In genomic region chr3R:5393742-5394391, dm6 we compare ENCODE assay signal across 5 fruit fly cellular contexts.
TF ChIP-seq lines count a peak whose summit lies in the region.

Gene CG1172 (plus strand): TSS chr3R:5393922.

- peak; percentile 7 for TF ChIP-seq CTCF in whole organism, embryonic (GFP tag; optimal IDR thresholded peaks at IDR 0.05; lab: Kevin White, UChicago)

TF ChIP-seq in whole organism, adult, 20 proteins besides CTCF, POLR2A, EP300 and RAD21:
- TF ChIP-seq pad (GFP tag; optimal IDR thresholded peaks at IDR 0.05; lab: Kevin White, UChicago), result peak; percentile 6
- TF ChIP-seq bab1 (GFP tag; optimal IDR thresholded peaks at IDR 0.05; lab: Kevin White, UChicago), result peak; percentile 56
- no peak for TF ChIP-seq ovo (GFP tag; optimal IDR thresholded peaks at IDR 0.05; lab: Kevin White, UChicago)

TF ChIP-seq in whole organism, embryonic, 481 proteins besides CTCF, POLR2A, EP300 and RAD21 (continues in another document):
- TF ChIP-seq CG4617 (GFP tag; optimal IDR thresholded peaks at IDR 0.05; lab: Kevin White, UChicago; ENCODE audit: borderline replicate concordance) (peak; percentile 86), crp (GFP tag; optimal IDR thresholded peaks at IDR 0.05; lab: Kevin White, UChicago) (peak in 1 of 2 experiments; percentile 21), CG12744 (GFP tag; optimal IDR thresholded peaks at IDR 0.05; lab: Kevin White, UChicago) (no peak), CG15601 (tag; optimal IDR thresholded peaks at IDR 0.05; lab: Kevin White, UChicago) (peak; percentile 41), CG1024 (GFP tag; IDR thresholded peaks at IDR 0.05; lab: Robert Waterston, UW) (no peak), B-H2 (GFP tag; optimal IDR thresholded peaks at IDR 0.05; lab: Kevin White, UChicago) (peak; percentile 29), pnt (GFP tag; optimal IDR thresholded peaks at IDR 0.05; lab: Kevin White, UChicago) (no peak), C15 (GFP tag; IDR thresholded peaks at IDR 0.05; lab: Robert Waterston, UW) (no peak), Hr39 (optimal IDR thresholded peaks at IDR 0.05; lab: Kevin White, UChicago) (no peak), Lhr (GFP tag; optimal IDR thresholded peaks at IDR 0.05; lab: Kevin White, UChicago) (peak; percentile 78), CG3726 (GFP tag; IDR thresholded peaks at IDR 0.05; lab: Robert Waterston, UW) (no peak), repo (GFP tag; optimal IDR thresholded peaks at IDR 0.05; lab: Kevin White, UChicago) (no peak), Taf1 (GFP tag; IDR thresholded peaks at IDR 0.05; lab: Robert Waterston, UW) (no peak), CG15696 (tag; optimal IDR thresholded peaks at IDR 0.05; lab: Kevin White, UChicago) (no peak), tio (GFP tag; optimal IDR thresholded peaks at IDR 0.05; lab: Kevin White, UChicago) (no peak), CG10267 (tag; optimal IDR thresholded peaks at IDR 0.05; lab: Kevin White, UChicago) (peak; percentile 49), Hr3 (GFP tag; optimal IDR thresholded peaks at IDR 0.05; lab: Kevin White, UChicago) (peak; percentile 43), Stat92E (GFP tag; optimal IDR thresholded peaks at IDR 0.05; lab: Kevin White, UChicago) (peak in 1 of 3 experiments; percentile 43), CG6654 (GFP tag; optimal IDR thresholded peaks at IDR 0.05; lab: Kevin White, UChicago) (no peak), CG4707 (GFP tag; optimal IDR thresholded peaks at IDR 0.05; lab: Kevin White, UChicago) (no peak), HLH4C (GFP tag; IDR thresholded peaks at IDR 0.05; lab: Robert Waterston, UW; ENCODE audit: partially characterized antibody) (peak; percentile 69), sisA (GFP tag; IDR thresholded peaks at IDR 0.05; lab: Robert Waterston, UW) (no peak)

TF ChIP-seq in whole organism, prepupa, 60 proteins besides CTCF, POLR2A, EP300 and RAD21 (continues in another document):
- TF ChIP-seq CG7368 (GFP tag; optimal IDR thresholded peaks at IDR 0.05; lab: Kevin White, UChicago) (no peak), CG3919 (GFP tag; optimal IDR thresholded peaks at IDR 0.05; lab: Kevin White, UChicago) (no peak), CG31627 (GFP tag; optimal IDR thresholded peaks at IDR 0.05; lab: Kevin White, UChicago) (no peak), CG15336 (GFP tag; IDR thresholded peaks at IDR 0.05; lab: Robert Waterston, UW) (no peak), net (GFP tag; optimal IDR thresholded peaks at IDR 0.05; lab: Kevin White, UChicago) (no peak), dac (GFP tag; optimal IDR thresholded peaks at IDR 0.05; lab: Kevin White, UChicago) (no peak), CG1621 (tag; optimal IDR thresholded peaks at IDR 0.05; lab: Kevin White, UChicago) (peak; percentile 17), Eip78C (GFP tag; lab: Kevin White, UChicago) (peak; percentile 67), CG34406 (GFP tag; optimal IDR thresholded peaks at IDR 0.05; lab: Kevin White, UChicago) (no peak), CG16779 (tag; optimal IDR thresholded peaks at IDR 0.05; lab: Kevin White, UChicago) (no peak), Met (GFP tag; optimal IDR thresholded peaks at IDR 0.05; lab: Kevin White, UChicago) (peak; percentile 9), pdm3 (GFP tag; optimal IDR thresholded peaks at IDR 0.05; lab: Kevin White, UChicago) (no peak), fkh (GFP tag; optimal IDR thresholded peaks at IDR 0.05; lab: Kevin White, UChicago) (no peak), lz (GFP tag; optimal IDR thresholded peaks at IDR 0.05; lab: Kevin White, UChicago) (peak; percentile 9), Sox14 (GFP tag; optimal IDR thresholded peaks at IDR 0.05; lab: Kevin White, UChicago) (peak; percentile 25), CG4318 (GFP tag; optimal IDR thresholded peaks at IDR 0.05; lab: Kevin White, UChicago) (no peak), CG6792 (GFP tag; optimal IDR thresholded peaks at IDR 0.05; lab: Kevin White, UChicago) (no peak), CG6276 (GFP tag; optimal IDR thresholded peaks at IDR 0.05; lab: Kevin White, UChicago) (no peak), OdsH (GFP tag; optimal IDR thresholded peaks at IDR 0.05; lab: Kevin White, UChicago) (no peak), CG6163 (GFP tag; IDR thresholded peaks at IDR 0.05; lab: Robert Waterston, UW) (no peak), svp (GFP tag; lab: Kevin White, UChicago) (peak; percentile 88), Hr39 (GFP tag; optimal IDR thresholded peaks at IDR 0.05; lab: Kevin White, UChicago) (no peak), spab (GFP tag; optimal IDR thresholded peaks at IDR 0.05; lab: Kevin White, UChicago) (no peak), Ets21C (GFP tag; optimal IDR thresholded peaks at IDR 0.05; lab: Kevin White, UChicago) (no peak), Sox102F (GFP tag; optimal IDR thresholded peaks at IDR 0.05; lab: Kevin White, UChicago) (no peak)

TF ChIP-seq in whole organism, pupa, 21 proteins besides CTCF, POLR2A, EP300 and RAD21:
- 0 out of 3 replicates have a peak, but pooled peaks have one; percentile 17 for TF ChIP-seq CG4496 (GFP tag; IDR thresholded peaks at IDR 0.05; lab: Robert Waterston, UW)
- TF ChIP-seq CG12605 (GFP tag; IDR thresholded peaks at IDR 0.05; lab: Robert Waterston, UW), result no peak

TF ChIP-seq in whole organism, wandering third instar larva, 38 proteins besides CTCF, POLR2A, EP300 and RAD21:
- TF ChIP-seq HLH106 (tag; optimal IDR thresholded peaks at IDR 0.05; lab: Kevin White, UChicago), result peak; percentile 8
- TF ChIP-seq tai (GFP tag; optimal IDR thresholded peaks at IDR 0.05; lab: Kevin White, UChicago), result no peak
- no peak for TF ChIP-seq rgr (GFP tag; optimal IDR thresholded peaks at IDR 0.05; lab: Kevin White, UChicago)
- TF ChIP-seq psq (GFP tag; optimal IDR thresholded peaks at IDR 0.05; lab: Kevin White, UChicago), result no peak
- TF ChIP-seq ey (GFP tag; optimal IDR thresholded peaks at IDR 0.05; lab: Kevin White, UChicago), result no peak
- TF ChIP-seq OdsH (GFP tag; optimal IDR thresholded peaks at IDR 0.05; lab: Kevin White, UChicago), result peak; percentile 12
- peak; percentile 18 for TF ChIP-seq h (GFP tag; optimal IDR thresholded peaks at IDR 0.05; lab: Kevin White, UChicago)
- no peak for TF ChIP-seq Sp1 (GFP tag; optimal IDR thresholded peaks at IDR 0.05; lab: Kevin White, UChicago)
- no peak for TF ChIP-seq Myc (optimal IDR thresholded peaks at IDR 0.05; lab: Kevin White, UChicago)
- TF ChIP-seq brk (GFP tag; optimal IDR thresholded peaks at IDR 0.05; lab: Kevin White, UChicago), result no peak
- TF ChIP-seq CG9705 (GFP tag; optimal IDR thresholded peaks at IDR 0.05; lab: Kevin White, UChicago), result peak; percentile 12
- TF ChIP-seq lola (GFP tag; optimal IDR thresholded peaks at IDR 0.05; lab: Kevin White, UChicago), result no peak
